Fruit fly (Drosophila melanogaster) whole organism, embryonic: ENCODE results near the gene Rfx.
A peak's percentile ranks its signal among the peaks of the same experiment; 100 is the strongest.

ENCODE experiments used
- Atf3 ChIP-seq: fragments of 200-800 bp; sonication (Bioruptor generic); optimal IDR thresholded peaks from 3 replicates; lab custom pipeline; 2016; ENCODE audit warnings: missing biosample characterization, missing genetic modification characterization
- BtbVII ChIP-seq: fragments of 200-800 bp; sonication (Bioruptor generic); optimal IDR thresholded peaks from 3 replicates; lab custom pipeline; 2017; ENCODE audit warnings: missing biosample characterization, mild to moderate bottlenecking, missing genetic modification characterization
- C15 ChIP-seq: fragments of 200-800 bp; sonication (Bioruptor generic); IDR thresholded peaks from 3 replicates; pipeline ENCODE4 v1.3.6; 2022; ENCODE audit warnings: missing biosample characterization, missing genetic modification characterization
- CG10209 ChIP-seq: fragments of 200-800 bp; sonication (Bioruptor generic); optimal IDR thresholded peaks from 3 replicates; lab custom pipeline; 2017; ENCODE audit warnings: missing biosample characterization, mild to moderate bottlenecking, missing genetic modification characterization, missing genetic modification reagents
- CG12299 ChIP-seq: fragments of 200-800 bp; sonication (Bioruptor generic); optimal IDR thresholded peaks from 2 replicates; lab custom pipeline; 2018; ENCODE audit warnings: missing biosample characterization, mild to moderate bottlenecking, missing genetic modification characterization
- CG12769 ChIP-seq: fragments of 200-800 bp; sonication (Bioruptor generic); optimal IDR thresholded peaks from 2 replicates; lab custom pipeline; 2019; ENCODE audit warnings: missing biosample characterization, mild to moderate bottlenecking, missing genetic modification characterization, moderate library complexity
- CG12942 ChIP-seq: fragments of 200-800 bp; sonication (Bioruptor generic); optimal IDR thresholded peaks from 3 replicates; lab custom pipeline; 2016; ENCODE audit warnings: missing biosample characterization, missing genetic modification characterization
- CG13296 ChIP-seq: fragments of 200-800 bp; sonication (Bioruptor generic); optimal IDR thresholded peaks from 3 replicates; lab custom pipeline; 2018; ENCODE audit warnings: missing biosample characterization, mild to moderate bottlenecking, missing genetic modification characterization
- CG13894 ChIP-seq: fragments of 200-800 bp; sonication (Bioruptor generic); optimal IDR thresholded peaks from 3 replicates; lab custom pipeline; 2018; ENCODE audit warnings: missing biosample characterization, mild to moderate bottlenecking, missing genetic modification characterization, moderate library complexity
- CG15479 ChIP-seq: fragments of 200-800 bp; sonication (Bioruptor generic); optimal IDR thresholded peaks from 3 replicates; lab custom pipeline; 2019; ENCODE audit warnings: missing biosample characterization, mild to moderate bottlenecking, missing genetic modification characterization, moderate library complexity
- CG16779 ChIP-seq: fragments of 200-800 bp; sonication (Bioruptor generic); IDR thresholded peaks from 2 replicates; pipeline ENCODE4 v1.3.6; 2022; ENCODE audit warnings: missing biosample characterization, missing genetic modification characterization
- CG17385 ChIP-seq: fragments of 200-800 bp; sonication (Bioruptor generic); optimal IDR thresholded peaks from 3 replicates; lab custom pipeline; 2018; ENCODE audit warnings: missing biosample characterization, mild to moderate bottlenecking, missing genetic modification characterization
- CG2120 ChIP-seq: fragments of 200-800 bp; sonication (Bioruptor generic); optimal IDR thresholded peaks from 3 replicates; lab custom pipeline; 2016; ENCODE audit warnings: missing biosample characterization, missing genetic modification characterization
- CG32772 ChIP-seq: fragments of 200-800 bp; sonication (Bioruptor generic); IDR thresholded peaks from 2 replicates; pipeline ENCODE4 v1.3.6; 2022; ENCODE audit warnings: missing biosample characterization, missing genetic modification characterization
- CG43689 ChIP-seq: fragments of 200-800 bp; sonication (Bioruptor generic); IDR thresholded peaks from 2 replicates; pipeline ENCODE4 v1.3.6; 2022; ENCODE audit warnings: missing biosample characterization, missing genetic modification characterization
- CG4854 ChIP-seq: fragments of 200-800 bp; sonication (Bioruptor generic); optimal IDR thresholded peaks from 2 replicates; lab custom pipeline; 2016; ENCODE audit warnings: missing biosample characterization, missing genetic modification characterization, inconsistent platforms
- CG6689 ChIP-seq: fragments of 200-800 bp; sonication (Bioruptor generic); IDR thresholded peaks from 2 replicates; pipeline ENCODE4 v1.3.6; 2022; ENCODE audit warnings: missing biosample characterization, missing genetic modification characterization
- CG6854 ChIP-seq: fragments of 200-800 bp; sonication (Bioruptor generic); optimal IDR thresholded peaks from 3 replicates; lab custom pipeline; 2017; ENCODE audit warnings: missing biosample characterization, mild to moderate bottlenecking, missing genetic modification characterization
- CG7357 ChIP-seq: fragments of 200-800 bp; sonication (Bioruptor generic); IDR thresholded peaks from 3 replicates; pipeline ENCODE4 v1.3.6; 2022; ENCODE audit warnings: missing biosample characterization, missing genetic modification characterization
- CG7928 ChIP-seq: fragments of 200-800 bp; sonication (Bioruptor generic); optimal IDR thresholded peaks from 2 replicates; lab custom pipeline; 2017; ENCODE audit warnings: missing biosample characterization, mild to moderate bottlenecking, missing genetic modification characterization
- CG8359 ChIP-seq: fragments of 200-800 bp; sonication (Bioruptor generic); optimal IDR thresholded peaks from 2 replicates; lab custom pipeline; 2017; ENCODE audit warnings: missing biosample characterization, mild to moderate bottlenecking, missing genetic modification characterization, borderline replicate concordance
- CG8765 ChIP-seq: fragments of 200-800 bp; sonication (Bioruptor generic); IDR thresholded peaks from 2 replicates; pipeline ENCODE4 v1.3.6; 2022; ENCODE audit warnings: missing biosample characterization, missing genetic modification characterization
- CG9437 ChIP-seq: fragments of 200-800 bp; sonication (Bioruptor generic); optimal IDR thresholded peaks from 2 replicates; lab custom pipeline; 2018; ENCODE audit warnings: missing biosample characterization, mild to moderate bottlenecking, missing genetic modification characterization
- CHES-1-like ChIP-seq: fragments of 200-800 bp; sonication (Bioruptor generic); optimal IDR thresholded peaks from 2 replicates; lab custom pipeline; 2016; ENCODE audit warnings: missing biosample characterization, missing genetic modification characterization
- Camta ChIP-seq: fragments of 200-800 bp; sonication (Bioruptor generic); optimal IDR thresholded peaks from 2 replicates; lab custom pipeline; 2016; ENCODE audit warnings: missing biosample characterization, missing genetic modification characterization
- Eip74EF ChIP-seq, 2 experiments: fragments of 200-800 bp in 1 of 2; fragments of >200 bp in 1 of 2; sonication (Bioruptor generic) in 1 of 2; optimal IDR thresholded peaks; 2 replicates each; lab custom pipeline; 2017 to 2019; ENCODE audit warnings: missing biosample characterization in 2 of 2, missing genetic modification characterization in 2 of 2, mild to moderate bottlenecking in 1 of 2, moderate library complexity in 1 of 2
- Elba2 ChIP-seq: fragments of 200-800 bp; sonication (Bioruptor generic); optimal IDR thresholded peaks from 3 replicates; lab custom pipeline; 2016; ENCODE audit warnings: missing biosample characterization, missing genetic modification characterization
- Gsc ChIP-seq: fragments of 200-800 bp; sonication (Bioruptor generic); IDR thresholded peaks from 2 replicates; pipeline ENCODE4 v1.3.6; 2022; ENCODE audit warnings: missing biosample characterization, missing genetic modification characterization
- HLH3B ChIP-seq: fragments of 200-800 bp; sonication (Bioruptor generic); IDR thresholded peaks from 2 replicates; pipeline ENCODE4 v1.3.6; 2022; ENCODE audit warnings: missing biosample characterization, missing genetic modification characterization
- Hand ChIP-seq: fragments of 200-800 bp; sonication (Bioruptor generic); optimal IDR thresholded peaks from 2 replicates; lab custom pipeline; 2017; ENCODE audit warnings: mild to moderate bottlenecking, missing biosample characterization, missing genetic modification reagents, missing genetic modification characterization
- MBD-R2 ChIP-seq: fragments of 200-800 bp; sonication (Bioruptor generic); IDR thresholded peaks from 2 replicates; pipeline ENCODE4 v1.3.6; 2022; ENCODE audit warnings: missing biosample characterization, missing genetic modification characterization
- MTF-1 ChIP-seq: fragments of 200-800 bp; sonication (Bioruptor generic); optimal IDR thresholded peaks from 2 replicates; lab custom pipeline; 2018; ENCODE audit warnings: missing biosample characterization, mild to moderate bottlenecking, missing genetic modification characterization, borderline replicate concordance
- Myb ChIP-seq: fragments of 200-800 bp; sonication (Bioruptor generic); optimal IDR thresholded peaks from 2 replicates; lab custom pipeline; 2016; ENCODE audit warnings: missing biosample characterization, missing genetic modification characterization
- NC2β ChIP-seq: fragments of 200-800 bp; sonication (Bioruptor generic); optimal IDR thresholded peaks from 2 replicates; lab custom pipeline; 2016; ENCODE audit warnings: missing biosample characterization, missing genetic modification characterization
- NK7.1 ChIP-seq: fragments of 200-800 bp; sonication (Bioruptor generic); optimal IDR thresholded peaks from 3 replicates; lab custom pipeline; 2016; ENCODE audit warnings: missing biosample characterization, missing genetic modification characterization
- Nf-YA ChIP-seq: fragments of 200-800 bp; sonication (Bioruptor generic); IDR thresholded peaks from 2 replicates; pipeline ENCODE4 v1.3.6; 2022; ENCODE audit warnings: missing biosample characterization, missing genetic modification characterization
- cato ChIP-seq: fragments of 200-800 bp; sonication (Bioruptor generic); optimal IDR thresholded peaks from 2 replicates; lab custom pipeline; 2016; ENCODE audit warnings: missing biosample characterization, missing genetic modification characterization, borderline replicate concordance
- chm ChIP-seq: fragments of 200-800 bp; sonication (Bioruptor generic); IDR thresholded peaks from 2 replicates; pipeline ENCODE4 v1.3.6; 2022; ENCODE audit warnings: missing biosample characterization, missing genetic modification characterization
- corto ChIP-seq: fragments of 200-800 bp; sonication (Bioruptor generic); optimal IDR thresholded peaks from 2 replicates; lab custom pipeline; 2016; ENCODE audit warnings: missing biosample characterization, mild to moderate bottlenecking, missing genetic modification characterization, moderate library complexity
- cwo ChIP-seq: fragments of 200-800 bp; sonication (Bioruptor generic); optimal IDR thresholded peaks from 3 replicates; lab custom pipeline; 2017; ENCODE audit warnings: missing biosample characterization, missing genetic modification characterization, mild to moderate bottlenecking, moderate library complexity, missing genetic modification reagents
- dan ChIP-seq: fragments of 200-800 bp; sonication (Bioruptor generic); IDR thresholded peaks from 2 replicates; pipeline ENCODE4 v1.3.6; 2022; ENCODE audit warnings: missing biosample characterization, missing genetic modification characterization
- nau ChIP-seq: fragments of 200-800 bp; sonication (Bioruptor generic); optimal IDR thresholded peaks from 3 replicates; lab custom pipeline; 2017; ENCODE audit warnings: missing biosample characterization, mild to moderate bottlenecking, missing genetic modification characterization, missing genetic modification reagents
- nerfin-1 ChIP-seq: fragments of 200-800 bp; sonication (Bioruptor generic); optimal IDR thresholded peaks from 3 replicates; lab custom pipeline; 2019; ENCODE audit warnings: missing biosample characterization, mild to moderate bottlenecking, missing genetic modification characterization, moderate library complexity
- run ChIP-seq: fragments of 200-800 bp; sonication (Bioruptor generic); optimal IDR thresholded peaks from 3 replicates; lab custom pipeline; 2018; ENCODE audit warnings: missing biosample characterization, mild to moderate bottlenecking, missing genetic modification characterization
- sens ChIP-seq: fragments of 200-800 bp; sonication (Bioruptor generic); peaks from one replicate; lab custom pipeline; 2016; ENCODE audit warnings: missing biosample characterization, missing genetic modification characterization
- sisA ChIP-seq: fragments of 200-800 bp; sonication (Bioruptor generic); IDR thresholded peaks from 2 replicates; pipeline ENCODE4 v1.3.6; 2022; ENCODE audit warnings: missing biosample characterization, missing genetic modification characterization
- sna ChIP-seq: fragments of 200-800 bp; sonication (Bioruptor generic); IDR thresholded peaks from 2 replicates; pipeline ENCODE4 v1.3.6; 2022; ENCODE audit warnings: missing biosample characterization, missing genetic modification characterization; ENCODE audit not compliant: partially characterized antibody
- tin ChIP-seq: fragments of 200-800 bp; sonication (Bioruptor generic); optimal IDR thresholded peaks from 3 replicates; lab custom pipeline; 2016; ENCODE audit warnings: missing biosample characterization, missing genetic modification characterization
- vfl ChIP-seq: fragments of 200-800 bp; sonication (Bioruptor generic); optimal IDR thresholded peaks from 2 replicates; lab custom pipeline; 2016; ENCODE audit warnings: missing biosample characterization, missing genetic modification characterization

The Rfx gene

DNA sequence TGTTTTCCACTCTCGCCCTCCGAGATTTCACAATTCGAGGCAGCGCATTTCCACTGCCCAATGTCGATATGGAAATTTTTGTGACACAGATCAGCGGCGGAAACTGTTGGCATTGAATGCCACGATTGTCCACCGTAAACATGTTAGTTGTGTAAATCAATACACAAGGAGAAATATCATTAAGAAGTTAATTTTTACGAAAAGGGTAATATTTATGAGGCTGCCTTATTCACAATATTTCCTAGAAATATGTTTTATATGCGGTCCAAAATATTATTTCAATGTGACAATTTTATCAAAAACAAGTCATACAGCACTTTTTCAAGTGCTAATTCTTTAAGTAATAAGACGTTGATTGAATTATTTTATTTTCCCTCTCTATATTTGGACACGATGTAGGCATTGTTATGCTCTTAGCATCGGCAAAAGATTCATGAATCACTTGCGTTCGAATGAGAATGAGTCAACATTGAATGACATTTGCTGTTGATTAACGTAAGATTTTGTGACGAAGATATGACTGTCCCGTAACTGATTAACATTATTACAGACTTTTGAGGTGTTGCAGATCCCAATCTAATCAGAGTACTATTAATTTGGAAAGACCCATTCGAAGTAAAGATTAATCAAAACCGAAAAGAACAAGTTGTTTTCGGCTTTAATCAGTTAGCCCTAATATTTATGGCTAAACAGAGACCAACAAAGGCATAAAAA, 15.9 kb upstream of the Rfx start (continued):
- peak; percentile 70 for TF ChIP-seq tin (GFP tag; lab: Kevin White, UChicago)
- TF ChIP-seq Hand (GFP tag; lab: Kevin White, UChicago): peak; percentile 46
- TF ChIP-seq cwo (GFP tag; lab: Kevin White, UChicago): no peak
- no peak for TF ChIP-seq Gsc (GFP tag; lab: Robert Waterston, UW)
- peak; percentile 61; the same call in 1 of the 2 replicates for TF ChIP-seq CG43689
- TF ChIP-seq C15 (GFP tag; lab: Robert Waterston, UW): no peak
- no peak for TF ChIP-seq vfl
- peak; percentile 86 for TF ChIP-seq HLH3B (GFP tag; lab: Robert Waterston, UW)
- TF ChIP-seq CG13894 (tag; lab: Kevin White, UChicago): peak; percentile 30
- TF ChIP-seq Atf3: peak; percentile 71
- peak in 1 of 2 experiments; percentile 71 for TF ChIP-seq Eip74EF (GFP tag; optimal IDR thresholded peaks at IDR 0.05; lab: Kevin White, UChicago)
- TF ChIP-seq CG8359 (GFP tag; lab: Kevin White, UChicago): no peak
- peak; percentile 63 for TF ChIP-seq cato (GFP tag; lab: Kevin White, UChicago)
- peak; percentile 77 for TF ChIP-seq CG32772
- TF ChIP-seq CHES-1-like: peak; percentile 78
- TF ChIP-seq CG4854 (GFP tag; lab: Kevin White, UChicago): peak; percentile 57
- TF ChIP-seq sisA: peak; percentile 71
- TF ChIP-seq CG6854 (GFP tag; lab: Kevin White, UChicago): peak; percentile 1
- peak; percentile 52 for TF ChIP-seq Myb (GFP tag; lab: Kevin White, UChicago)
- peak; percentile 68 for TF ChIP-seq CG12942
- no peak for TF ChIP-seq Elba2
- TF ChIP-seq NK7.1 (GFP tag; lab: Kevin White, UChicago): peak; percentile 50
- peak; percentile 84 for TF ChIP-seq Nf-YA (GFP tag; lab: Robert Waterston, UW)
- TF ChIP-seq CG7357: peak; percentile 75
- TF ChIP-seq MBD-R2 (GFP tag; lab: Robert Waterston, UW): peak; percentile 63
- peak; percentile 80 for TF ChIP-seq CG13296 (GFP tag; lab: Kevin White, UChicago)
- TF ChIP-seq corto (GFP tag; lab: Kevin White, UChicago): no peak
- TF ChIP-seq CG12769 (tag; lab: Kevin White, UChicago): peak; percentile 93
- peak; percentile 23 for TF ChIP-seq NC2β (GFP tag; lab: Kevin White, UChicago)
- peak; percentile 67; the same call in 1 of the 2 replicates for TF ChIP-seq chm (GFP tag; lab: Robert Waterston, UW)
- TF ChIP-seq CG9437 (GFP tag; lab: Kevin White, UChicago): peak; percentile 77
- peak; percentile 34 for TF ChIP-seq MTF-1 (GFP tag; lab: Kevin White, UChicago)
- TF ChIP-seq CG16779 (GFP tag; lab: Robert Waterston, UW): peak; percentile 16; the same call in 1 of the 2 replicates
- no peak for TF ChIP-seq dan
- no peak for TF ChIP-seq CG15479
- TF ChIP-seq CG10209 (GFP tag; lab: Kevin White, UChicago): peak; percentile 85
- peak; percentile 67 for TF ChIP-seq BtbVII (GFP tag; lab: Kevin White, UChicago)
- peak; percentile 69 for TF ChIP-seq nau (GFP tag; lab: Kevin White, UChicago)
- peak; percentile 86 for TF ChIP-seq CG2120 (GFP tag; lab: Kevin White, UChicago)
- TF ChIP-seq CG8765 (GFP tag; lab: Robert Waterston, UW): no peak
- no peak for TF ChIP-seq sna (GFP tag; lab: Robert Waterston, UW)
- TF ChIP-seq nerfin-1: peak; percentile 13
- TF ChIP-seq CG7928 (GFP tag; lab: Kevin White, UChicago): peak; percentile 5
- TF ChIP-seq run (tag; lab: Kevin White, UChicago): peak; percentile 82
- peak; percentile 79 for TF ChIP-seq CG17385 (GFP tag; lab: Kevin White, UChicago)
- TF ChIP-seq CG6689 (GFP tag; lab: Robert Waterston, UW): peak; percentile 82
- TF ChIP-seq CG12299: peak; percentile 64
- peak; percentile 83 for TF ChIP-seq Camta (GFP tag; lab: Kevin White, UChicago)
- TF ChIP-seq sens (GFP tag; lab: Kevin White, UChicago): peak; percentile 96
